Worm (Caenorhabditis elegans): ENCODE measurements around the gene T15H9.4.

DNA sequence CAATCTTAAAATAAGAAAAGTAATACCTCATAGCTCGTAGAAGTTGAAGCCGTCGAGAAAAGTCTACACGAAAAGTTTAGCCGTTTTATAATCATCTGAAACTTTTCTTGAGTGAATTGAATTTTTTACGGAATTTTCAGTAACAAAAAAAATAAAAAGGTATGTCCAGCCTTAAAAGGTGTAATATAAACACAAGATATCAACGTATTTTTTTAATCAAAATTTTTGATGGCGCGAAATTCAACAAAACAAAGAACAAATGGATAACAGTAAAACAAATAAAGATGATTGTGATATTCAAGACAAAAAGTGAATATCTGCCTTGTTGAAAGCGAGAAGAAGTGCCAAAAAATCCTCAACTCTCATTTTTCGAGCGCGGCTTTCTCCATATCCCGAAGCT, 22.0 kb upstream of the T15H9.4 start, which contains the start of gene eral-1:
- TF ChIP-seq snpc-4 (tag; optimal IDR thresholded peaks at IDR 0.05) (no peak), lin-15B (tag; optimal IDR thresholded peaks at IDR 0.05) (no peak), php-3 (GFP tag; IDR thresholded peaks at IDR 0.05) (no peak), pha-4 (GFP tag; IDR thresholded peaks at IDR 0.05) (no peak), pha-4 (tag; optimal IDR thresholded peaks at IDR 0.05) (no peak), lsy-2 (tag; optimal IDR thresholded peaks at IDR 0.05) (no peak), lin-38 (GFP tag; IDR thresholded peaks at IDR 0.05) (no peak), ztf-11 (tag; optimal IDR thresholded peaks at IDR 0.05) (no peak)

Measured in whole organism, L4 larva.